Worm (Caenorhabditis elegans) whole organism, L1 larva: ENCODE results near the gene amx-1.

Source experiments
- C16A3.4 ChIP-seq: fragments of 150-350 bp; optimal IDR thresholded peaks from 2 replicates; lab custom pipeline; 2014; ENCODE audit warnings: missing biosample characterization, missing genetic modification characterization
- alr-1 ChIP-seq: fragments of 200-800 bp; sonication (Bioruptor generic); optimal IDR thresholded peaks from 2 replicates; lab custom pipeline; 2018; ENCODE audit warnings: borderline replicate concordance, mild to moderate bottlenecking, missing genetic modification characterization, missing compliant biosample characterization
- ceh-88 ChIP-seq: fragments of 200-800 bp; sonication (Bioruptor generic); IDR thresholded peaks from 2 replicates; pipeline ENCODE4 v1.3.6; 2022; ENCODE audit warnings: missing genetic modification characterization, missing compliant biosample characterization
- dpl-1 ChIP-seq, 3 experiments: fragments of 150-350 bp in 2 of 3; sonication (generic microtip) in 1 of 3; optimal IDR thresholded peaks; 2 replicates each; lab custom pipeline; 2014 to 2017; ENCODE audit warnings: missing biosample characterization in 3 of 3, missing genetic modification characterization in 3 of 3, missing genetic modification reagents in 3 of 3
- efl-1 ChIP-seq, 4 experiments: fragments of 150-350 bp; optimal IDR thresholded peaks in 3 of 4; peaks in 1 of 4; 1 replicate in 1 of 4; 2 replicates in 3 of 4; lab custom pipeline; 2014; ENCODE audit warnings: missing biosample characterization in 2 of 4, missing genetic modification characterization in 2 of 4, missing genetic modification reagents in 2 of 4
- egl-13 ChIP-seq: sonication (generic microtip); optimal IDR thresholded peaks from 2 replicates; lab custom pipeline; 2016; ENCODE audit warnings: missing genotype, missing genetic modification reagents, missing genetic modification characterization, missing compliant biosample characterization
- egl-27 ChIP-seq, 2 experiments: fragments of 150-350 bp in 1 of 2; sonication (generic microtip); optimal IDR thresholded peaks; 3 replicates each; lab custom pipeline; 2017 to 2018; ENCODE audit warnings: missing biosample characterization in 2 of 2, missing genetic modification characterization in 2 of 2, missing genetic modification reagents in 2 of 2
- elt-2 ChIP-seq: sonication (generic microtip); optimal IDR thresholded peaks from 2 replicates; lab custom pipeline; 2016; ENCODE audit warnings: missing genetic modification characterization, mild to moderate bottlenecking, inconsistent platforms, missing compliant biosample characterization, missing genetic modification reagents
- fkh-8 ChIP-seq: sonication (generic microtip); optimal IDR thresholded peaks from 2 replicates; lab custom pipeline; 2016; ENCODE audit warnings: mild to moderate bottlenecking, missing genetic modification characterization, missing compliant biosample characterization
- hlh-4 ChIP-seq: sonication (generic microtip); optimal IDR thresholded peaks from 2 replicates; lab custom pipeline; 2016; ENCODE audit warnings: mild to moderate bottlenecking, missing genetic modification characterization, missing compliant biosample characterization
- isw-1 ChIP-seq: fragments of 200-800 bp; sonication (Bioruptor generic); IDR thresholded peaks from 2 replicates; pipeline ENCODE4 v1.3.6; 2022; ENCODE audit warnings: missing genetic modification characterization, missing compliant biosample characterization
- jun-1 ChIP-seq: fragments of 150-350 bp; optimal IDR thresholded peaks from 2 replicates; lab custom pipeline; 2014; ENCODE audit warnings: missing biosample characterization, missing genetic modification reagents, missing genetic modification characterization
- lin-13 ChIP-seq: fragments of 150-350 bp; optimal IDR thresholded peaks from 2 replicates; lab custom pipeline; 2014; ENCODE audit warnings: missing biosample characterization, missing genetic modification reagents, missing genetic modification characterization
- lin-14 ChIP-seq: fragments of 200-800 bp; sonication (Bioruptor generic); optimal IDR thresholded peaks from 2 replicates; lab custom pipeline; 2018; ENCODE audit warnings: mild to moderate bottlenecking, missing genetic modification characterization, moderate library complexity, missing compliant biosample characterization
- lin-35 ChIP-seq, 2 experiments: fragments of 150-350 bp; optimal IDR thresholded peaks; 2 replicates each; lab custom pipeline; 2014; ENCODE audit warnings: missing biosample characterization in 2 of 2, missing genetic modification characterization in 2 of 2, missing genetic modification reagents in 2 of 2
- lir-3 ChIP-seq: sonication (generic microtip); optimal IDR thresholded peaks from 2 replicates; lab custom pipeline; 2016; ENCODE audit warnings: mild to moderate bottlenecking, missing genetic modification characterization, moderate library complexity, missing compliant biosample characterization; ENCODE audit not compliant: poor library complexity
- lsy-2 ChIP-seq, 2 experiments: fragments of 150-350 bp; optimal IDR thresholded peaks; 2 replicates each; lab custom pipeline; 2014; ENCODE audit warnings: missing biosample characterization in 2 of 2, missing genetic modification characterization in 2 of 2
- mdl-1 ChIP-seq, 2 experiments: fragments of 150-350 bp; optimal IDR thresholded peaks; 2 replicates each; lab custom pipeline; 2014 to 2017; ENCODE audit warnings: missing biosample characterization in 2 of 2, missing genetic modification characterization in 2 of 2, inconsistent platforms in 1 of 2
- mep-1 ChIP-seq: fragments of 150-350 bp; optimal IDR thresholded peaks from 2 replicates; lab custom pipeline; 2014; ENCODE audit warnings: missing biosample characterization, missing genetic modification characterization
- nhr-11 ChIP-seq: fragments of 150-350 bp; optimal IDR thresholded peaks from 2 replicates; lab custom pipeline; 2014; ENCODE audit warnings: missing biosample characterization, missing genetic modification characterization
- nhr-12 ChIP-seq: sonication (generic microtip); optimal IDR thresholded peaks from 2 replicates; lab custom pipeline; 2017; ENCODE audit warnings: missing biosample characterization, missing genetic modification characterization
- nhr-19 ChIP-seq: fragments of 200-800 bp; sonication (Bioruptor generic); conservative IDR thresholded peaks from 2 replicates; pipeline ENCODE4 v1.3.6; 2022; ENCODE audit warnings: missing genetic modification characterization, missing compliant biosample characterization
- nhr-20 ChIP-seq: sonication (generic microtip); optimal IDR thresholded peaks from 2 replicates; lab custom pipeline; 2016; ENCODE audit warnings: mild to moderate bottlenecking, missing genetic modification characterization, missing compliant biosample characterization
- nhr-47 ChIP-seq: sonication (generic microtip); optimal IDR thresholded peaks from 2 replicates; lab custom pipeline; 2016; ENCODE audit warnings: mild to moderate bottlenecking, missing genetic modification characterization, moderate library complexity, missing compliant biosample characterization
- nhr-71 ChIP-seq: sonication (generic microtip); optimal IDR thresholded peaks from 2 replicates; lab custom pipeline; 2016; ENCODE audit warnings: mild to moderate bottlenecking, missing genetic modification characterization, moderate library complexity, missing compliant biosample characterization
- nhr-76 ChIP-seq: sonication (generic microtip); optimal IDR thresholded peaks from 2 replicates; lab custom pipeline; 2017; ENCODE audit warnings: missing biosample characterization, missing genetic modification characterization
- nhr-77 ChIP-seq: fragments of 150-350 bp; optimal IDR thresholded peaks from 2 replicates; lab custom pipeline; 2014; ENCODE audit warnings: missing biosample characterization, missing genetic modification characterization
- pag-3 ChIP-seq: sonication (generic microtip); optimal IDR thresholded peaks from 2 replicates; lab custom pipeline; 2017; ENCODE audit warnings: missing genetic modification characterization, mild to moderate bottlenecking, missing compliant biosample characterization, antibody characterized with exemption, borderline replicate concordance; ENCODE audit not compliant: insufficient read depth
- rnt-1 ChIP-seq: sonication (generic microtip); optimal IDR thresholded peaks from 2 replicates; lab custom pipeline; 2016; ENCODE audit warnings: mild to moderate bottlenecking, missing genetic modification characterization, moderate library complexity, missing compliant biosample characterization
- skn-1 ChIP-seq: fragments of 150-350 bp; optimal IDR thresholded peaks from 2 replicates; lab custom pipeline; 2014; ENCODE audit warnings: missing biosample characterization, missing genetic modification characterization
- snu-23 ChIP-seq: sonication (generic microtip); optimal IDR thresholded peaks from 2 replicates; lab custom pipeline; 2016; ENCODE audit warnings: missing genetic modification characterization, missing compliant biosample characterization
- tlp-1 ChIP-seq: fragments of 150-350 bp; optimal IDR thresholded peaks from 2 replicates; lab custom pipeline; 2014; ENCODE audit warnings: missing biosample characterization, missing genetic modification characterization
- unc-130 ChIP-seq: fragments of 150-350 bp; optimal IDR thresholded peaks from 2 replicates; lab custom pipeline; 2017; ENCODE audit warnings: missing biosample characterization, missing genetic modification characterization, inconsistent platforms
- unc-86 ChIP-seq: sonication (generic microtip); optimal IDR thresholded peaks from 2 replicates; lab custom pipeline; 2016; ENCODE audit warnings: missing genetic modification characterization, missing compliant biosample characterization
- unc-98 ChIP-seq: fragments of 200-800 bp; sonication (Bioruptor generic); IDR thresholded peaks from 2 replicates; pipeline ENCODE4 v1.3.6; 2022; ENCODE audit warnings: missing genetic modification characterization, missing compliant biosample characterization
- vab-15 ChIP-seq: sonication (generic microtip); optimal IDR thresholded peaks from 2 replicates; lab custom pipeline; 2017; ENCODE audit warnings: missing genotype, mild to moderate bottlenecking, missing genetic modification characterization, missing compliant biosample characterization
- xbp-1 ChIP-seq: sonication (generic microtip); optimal IDR thresholded peaks from 2 replicates; lab custom pipeline; 2016; ENCODE audit warnings: missing genetic modification characterization, missing compliant biosample characterization

Gene amx-1

ce11 chrIII:3781827-3782226 lies 40.4 kb upstream of the amx-1 start (continued):
- no peak for TF ChIP-seq efl-1 (optimal IDR thresholded peaks at IDR 0.05; lab: Kevin White, UChicago)
- no peak for TF ChIP-seq efl-1 (GFP tag; optimal IDR thresholded peaks at IDR 0.05 in 1 of 2; lab: Kevin White, UChicago)
- no peak for TF ChIP-seq alr-1
- TF ChIP-seq nhr-77 (tag; lab: Kevin White, UChicago): no peak
- TF ChIP-seq lin-35 (GFP tag; optimal IDR thresholded peaks at IDR 0.05; lab: Kevin White, UChicago): no peak
- no peak for TF ChIP-seq hlh-4 (tag; lab: Kevin White, UChicago)
- TF ChIP-seq rnt-1 (tag; lab: Kevin White, UChicago): peak; percentile 66
- peak; percentile 52 for TF ChIP-seq lin-14 (GFP tag; lab: Kevin White, UChicago)
- no peak for TF ChIP-seq dpl-1 (GFP tag; optimal IDR thresholded peaks at IDR 0.05; lab: Kevin White, UChicago)

- TF ChIP-seq C16A3.4 (tag; lab: Kevin White, UChicago) (peak; percentile 14), nhr-20 (tag; lab: Kevin White, UChicago) (peak; percentile 43), snu-23 (GFP tag; lab: Kevin White, UChicago) (peak; percentile 59), nhr-11 (tag; lab: Kevin White, UChicago) (peak; percentile 8), efl-1 (optimal IDR thresholded peaks at IDR 0.05; lab: Kevin White, UChicago) (peak in 1 of 2 experiments; percentile 21), efl-1 (GFP tag; optimal IDR thresholded peaks at IDR 0.05 in 1 of 2; lab: Kevin White, UChicago) (no peak), mep-1 (tag; lab: Kevin White, UChicago) (peak; percentile 20), lin-14 (GFP tag; lab: Kevin White, UChicago) (peak; percentile 73), unc-130 (peak; percentile 27), xbp-1 (no peak), vab-15 (tag; lab: Kevin White, UChicago) (peak; percentile 31), ceh-88 (GFP tag; lab: Robert Waterston, UW) (no peak), lsy-2 (tag; optimal IDR thresholded peaks at IDR 0.05; lab: Kevin White, UChicago) (peak; percentile 19 to 74), nhr-71 (tag; lab: Kevin White, UChicago) (peak; percentile 76), nhr-19 (GFP tag; lab: Robert Waterston, UW) (peak; percentile 53), rnt-1 (tag; lab: Kevin White, UChicago) (peak; percentile 75), egl-13 (tag; lab: Kevin White, UChicago) (no peak), isw-1 (GFP tag; lab: Robert Waterston, UW) (no peak)
- TF ChIP-seq, all 84 proteins: peak for 13
Measured at ce11 chrIII:3782853-3783252, 39.4 kb upstream of the amx-1 start.

ce11 chrIII:3783914-3784313 lies 38.3 kb upstream of the amx-1 start:
- TF ChIP-seq nhr-47 (tag; lab: Kevin White, UChicago): no peak
- no peak for TF ChIP-seq pag-3
- peak; percentile 4 for TF ChIP-seq rnt-1 (tag; lab: Kevin White, UChicago)
- no peak for TF ChIP-seq unc-98 (GFP tag; lab: Robert Waterston, UW)
- TF ChIP-seq nhr-76 (tag; lab: Kevin White, UChicago): no peak
- TF ChIP-seq ceh-88 (GFP tag; lab: Robert Waterston, UW): no peak
- TF ChIP-seq lir-3 (tag; lab: Kevin White, UChicago): no peak
- TF ChIP-seq skn-1 (tag; lab: Kevin White, UChicago): no peak
- TF ChIP-seq egl-27 (tag; optimal IDR thresholded peaks at IDR 0.05; lab: Kevin White, UChicago): no peak
- TF ChIP-seq tlp-1 (tag; lab: Kevin White, UChicago): no peak
- TF ChIP-seq nhr-12: no peak
- no peak for TF ChIP-seq unc-86
- TF ChIP-seq lin-14 (GFP tag; lab: Kevin White, UChicago): peak; percentile 39
- TF ChIP-seq unc-130: no peak
- TF ChIP-seq alr-1: no peak

ce11 chrIII:3785094-3785493 lies 37.1 kb upstream of the amx-1 start:
- TF ChIP-seq elt-2 (peak; percentile 19), mdl-1 (tag; optimal IDR thresholded peaks at IDR 0.05; lab: Kevin White, UChicago) (no peak), isw-1 (GFP tag; lab: Robert Waterston, UW) (no peak), mep-1 (tag; lab: Kevin White, UChicago) (no peak), lin-13 (GFP tag; lab: Kevin White, UChicago) (no peak), pag-3 (no peak), fkh-8 (tag; lab: Kevin White, UChicago) (no peak), jun-1 (no peak), lin-35 (GFP tag; optimal IDR thresholded peaks at IDR 0.05; lab: Kevin White, UChicago) (peak in 1 of 2 experiments; percentile 6)
- TF ChIP-seq, all 84 proteins: peak for 2
